Worm (Caenorhabditis elegans) whole organism, young adult: ENCODE results near the gene F26D11.12.

Experiments
- C06A6.2 ChIP-seq: fragments of 200-800 bp; sonication (Bioruptor generic); conservative IDR thresholded peaks from 2 replicates; pipeline ENCODE4 v1.3.6; 2022; ENCODE audit warnings: missing genetic modification characterization, missing compliant biosample characterization
- ama-1 ChIP-seq, 3 experiments: fragments of 150-350 bp in 1 of 3; sonication (generic microtip) in 2 of 3; optimal IDR thresholded peaks; 2 replicates each; lab custom pipeline; 2014 to 2018; ENCODE audit warnings: missing biosample characterization in 2 of 3, missing genetic modification characterization in 2 of 3, missing genetic modification reagents in 2 of 3
- athp-1 ChIP-seq: sonication (generic microtip); optimal IDR thresholded peaks from 2 replicates; lab custom pipeline; 2017; ENCODE audit warnings: mild to moderate bottlenecking, missing genetic modification characterization, missing compliant biosample characterization
- attf-5 ChIP-seq: fragments of 200-800 bp; sonication (Bioruptor generic); optimal IDR thresholded peaks from 2 replicates; lab custom pipeline; 2018; ENCODE audit warnings: mild to moderate bottlenecking, missing genetic modification characterization, missing compliant biosample characterization
- hmg-20 ChIP-seq: fragments of 200-800 bp; sonication (Bioruptor generic); IDR thresholded peaks from 2 replicates; pipeline ENCODE4 v1.3.6; 2022; ENCODE audit warnings: missing genetic modification reagents, missing genetic modification characterization, missing compliant biosample characterization
- madf-3 ChIP-seq: fragments of 200-800 bp; sonication (Bioruptor generic); IDR thresholded peaks from 2 replicates; pipeline ENCODE4 v1.3.6; 2022; ENCODE audit warnings: missing genetic modification reagents, missing genetic modification characterization, missing compliant biosample characterization
- nfya-1 ChIP-seq: sonication (generic microtip); optimal IDR thresholded peaks from 2 replicates; lab custom pipeline; 2017; ENCODE audit warnings: antibody characterized with exemption, missing compliant biosample characterization, missing genetic modification characterization, borderline replicate concordance; ENCODE audit not compliant: insufficient read depth
- snpc-4 ChIP-seq, 5 experiments: fragments of 150-350 bp in 1 of 5; sonication (generic microtip) in 4 of 5; optimal IDR thresholded peaks; 2 replicates each; lab custom pipeline; 2014 to 2018; ENCODE audit warnings: missing genetic modification characterization in 5 of 5, missing biosample characterization in 3 of 5, antibody characterized with exemption in 2 of 5, mild to moderate bottlenecking in 2 of 5, missing compliant biosample characterization in 2 of 5, missing genotype in 2 of 5, moderate library complexity in 2 of 5, missing genetic modification reagents in 1 of 5
- unc-62 ChIP-seq: fragments of 150-350 bp; optimal IDR thresholded peaks from 2 replicates; lab custom pipeline; 2014; ENCODE audit warnings: missing biosample characterization, missing genetic modification reagents, missing genetic modification characterization

DNA sequence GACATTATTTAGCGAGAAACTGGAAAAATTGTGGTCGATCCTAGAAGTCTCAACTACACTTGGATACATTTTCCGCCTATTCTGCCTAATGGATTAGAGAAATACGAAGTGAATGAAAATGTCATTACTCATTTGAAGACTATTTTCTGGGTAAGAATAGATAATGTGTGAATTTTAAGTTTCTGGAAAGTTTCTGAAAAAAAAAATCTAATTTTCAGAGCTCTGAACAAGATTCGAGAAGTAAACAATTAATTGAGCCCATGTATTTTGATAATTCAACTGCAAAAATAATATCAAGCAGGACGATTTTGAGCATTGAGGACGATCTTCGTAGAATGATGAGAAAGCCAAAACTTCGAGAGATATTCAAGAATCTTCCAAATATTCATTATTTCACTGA lies 8.9 kb downstream of the F26D11.12 start:
- no peak for TF ChIP-seq nfya-1
- TF ChIP-seq ama-1 (optimal IDR thresholded peaks at IDR 0.05; lab: Kevin White, UChicago): no peak
- TF ChIP-seq ama-1 (GFP tag; optimal IDR thresholded peaks at IDR 0.05; lab: Kevin White, UChicago): no peak
- no peak for TF ChIP-seq unc-62 (GFP tag; lab: Kevin White, UChicago)
- no peak for TF ChIP-seq madf-3
- no peak for TF ChIP-seq snpc-4 (GFP tag; optimal IDR thresholded peaks at IDR 0.05; lab: Kevin White, UChicago)
- no peak for TF ChIP-seq snpc-4 (tag; optimal IDR thresholded peaks at IDR 0.05; lab: Kevin White, UChicago)
- no peak for TF ChIP-seq C06A6.2
- no peak for TF ChIP-seq attf-5
- no peak for TF ChIP-seq hmg-20
- TF ChIP-seq athp-1 (tag; lab: Kevin White, UChicago): no peak
